Fruit fly (Drosophila melanogaster): ENCODE measurements around the gene P5CDh1.

DNA sequence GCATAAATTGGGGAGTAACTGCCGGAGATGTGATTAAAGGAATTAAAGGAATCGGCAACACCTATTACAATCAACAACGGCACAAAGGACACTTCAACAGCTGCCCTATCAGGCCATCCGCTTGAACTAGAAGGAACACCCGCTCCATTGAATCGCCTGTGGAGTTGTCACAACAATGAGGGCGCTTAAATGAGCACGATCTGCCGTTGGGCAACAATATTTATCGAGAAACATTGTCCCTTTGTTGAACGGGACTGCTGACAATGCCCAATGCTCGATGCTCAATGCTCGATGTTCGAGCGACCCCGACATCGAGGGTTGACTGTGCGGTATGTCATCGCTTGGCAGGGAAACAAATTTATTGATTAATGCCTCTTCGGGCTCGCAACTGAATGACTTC lies 53.3 kb downstream of the P5CDh1 start:
- TF ChIP-seq CG8159 (tag; optimal IDR thresholded peaks at IDR 0.05): no peak
- no peak for TF ChIP-seq CG34367 (tag; optimal IDR thresholded peaks at IDR 0.05)
- no peak for TF ChIP-seq CG9948 (tag; optimal IDR thresholded peaks at IDR 0.05)
- no peak for TF ChIP-seq CG12605 (GFP tag; IDR thresholded peaks at IDR 0.05)

Measured in whole organism, pupa.